Worm (Caenorhabditis elegans): Measurements from ENCODE around the gene srbc-13.
"Not testable (repeated sequence)": the region's sequence is repeated elsewhere in the genome, so short reads cannot be mapped to it uniquely, and the experiment has no call there.

DNA sequence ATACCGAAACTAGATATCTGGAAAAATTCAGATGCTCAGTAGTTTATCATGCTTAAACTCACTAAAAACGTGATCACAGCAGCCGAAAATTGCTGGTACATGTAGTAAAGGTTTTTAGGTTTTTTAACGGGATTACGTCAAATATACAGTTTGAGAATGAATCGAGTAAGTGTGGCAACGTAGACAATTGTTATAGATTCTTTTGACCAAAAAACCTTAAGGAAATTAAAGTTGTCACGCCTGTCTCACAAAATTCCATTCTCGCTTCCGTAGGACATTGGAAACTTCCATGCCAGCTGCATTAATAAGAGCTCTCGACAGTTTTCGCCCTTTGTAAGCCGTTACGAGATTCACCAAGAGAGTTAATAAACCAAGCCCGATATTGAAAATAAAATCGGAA, 24.7 kb upstream of the srbc-13 start, which contains the start of gene srx-31:
- not testable (repeated sequence) for TF ChIP-seq mep-1 (tag; optimal IDR thresholded peaks at IDR 0.05); nhr-76 (tag; optimal IDR thresholded peaks at IDR 0.05); unc-62 (GFP tag; optimal IDR thresholded peaks at IDR 0.05); ces-1 (GFP tag; optimal IDR thresholded peaks at IDR 0.05); pha-4 (tag; optimal IDR thresholded peaks at IDR 0.05); nhr-12 (tag; optimal IDR thresholded peaks at IDR 0.05); snpc-4 (tag; optimal IDR thresholded peaks at IDR 0.05); nhr-237 (tag; optimal IDR thresholded peaks at IDR 0.05); unc-39 (tag; optimal IDR thresholded peaks at IDR 0.05); elt-3 (tag; optimal IDR thresholded peaks at IDR 0.05)

Data from whole organism, mixed stage, embryonic.